Worm (Caenorhabditis elegans): Measurements from ENCODE around the gene Y54G2A.48.

DNA sequence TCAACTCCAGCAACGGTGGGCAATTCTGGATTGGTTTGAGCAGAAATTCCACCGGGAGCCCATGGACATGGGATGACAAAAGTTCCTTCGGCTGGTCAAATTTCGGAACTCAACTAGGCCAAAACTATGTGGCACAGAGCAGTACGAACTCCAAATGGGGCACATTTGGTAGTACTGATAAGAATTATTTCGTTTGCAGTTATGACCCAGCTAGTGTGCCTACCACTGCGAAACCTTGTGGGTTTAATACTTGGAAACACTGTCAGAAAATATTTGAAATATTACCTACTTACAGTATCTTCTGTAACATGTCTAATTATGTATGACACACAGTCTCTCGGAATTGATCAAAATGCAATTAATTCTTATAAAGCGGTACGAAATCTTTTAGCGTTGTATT is 6.2 kb downstream of the Y54G2A.48 start:
- no peak for TF ChIP-seq flt-1 (GFP tag; IDR thresholded peaks at IDR 0.05)
- no peak for TF ChIP-seq ref-1 (GFP tag; conservative IDR thresholded peaks at IDR 0.05)
- TF ChIP-seq ztf-23 (GFP tag; IDR thresholded peaks at IDR 0.05), result no peak
- no peak for TF ChIP-seq T22C8.4 (GFP tag; IDR thresholded peaks at IDR 0.05)
- no peak for TF ChIP-seq cog-1 (tag; optimal IDR thresholded peaks at IDR 0.05)
